Worm (Caenorhabditis elegans): Measurements from ENCODE around the gene hda-5.
A peak's percentile ranks its signal among the peaks of the same experiment; 100 is the strongest.

hda-5 gene

DNA sequence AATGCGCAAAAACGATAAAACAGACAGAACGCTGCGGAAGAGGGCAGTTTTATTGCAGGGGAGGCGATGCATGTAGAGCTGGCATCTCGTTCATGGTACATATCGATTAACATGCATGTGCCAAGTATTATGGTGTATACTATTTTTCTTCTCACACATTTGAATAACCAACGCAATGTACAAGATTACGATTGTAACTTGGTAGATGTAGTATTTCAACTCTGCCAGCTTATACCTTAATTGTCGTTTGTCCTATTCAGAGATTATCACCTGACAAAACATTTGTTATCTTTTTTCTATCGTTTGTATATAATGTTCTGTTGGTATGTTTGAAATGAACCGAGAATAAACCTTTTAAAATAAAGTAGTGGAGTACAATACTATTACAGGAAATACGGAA is 31.1 kb downstream of the hda-5 start, which contains the start of gene pes-5:
Gene pes-5, minus strand, starts transcription at position 101 of the 400 bp plus-strand sequence.
- no peak for TF ChIP-seq nhr-43 (tag; optimal IDR thresholded peaks at IDR 0.05; ENCODE audit: poor library complexity, severe bottlenecking)

DNA sequence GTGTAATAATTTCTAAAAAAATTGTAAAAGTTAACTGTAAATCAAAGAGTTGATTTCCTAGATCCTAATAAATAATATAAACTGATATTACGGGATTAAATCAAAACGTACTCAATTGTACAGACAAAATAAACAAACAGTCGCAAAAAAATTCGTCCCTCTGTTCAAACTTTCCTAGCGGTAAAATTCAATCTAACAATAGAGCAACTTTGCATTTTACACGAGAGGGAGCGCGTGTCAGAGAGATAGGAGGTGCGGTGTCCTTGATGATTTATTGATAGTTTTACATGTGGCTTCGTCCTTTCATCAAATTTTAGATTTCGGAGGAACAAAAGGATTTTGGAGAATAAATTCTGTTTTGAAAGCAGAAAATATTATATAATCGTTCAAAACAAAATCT is 31.8 kb downstream of the hda-5 start:
- TF ChIP-seq elt-2 (tag; optimal IDR thresholded peaks at IDR 0.05) (peak; percentile 13), nhr-23 (tag; optimal IDR thresholded peaks at IDR 0.05) (peak; percentile 4), sea-2 (GFP tag; optimal IDR thresholded peaks at IDR 0.05) (no peak), nfya-1 (tag; optimal IDR thresholded peaks at IDR 0.05; ENCODE audit: insufficient read depth) (no peak), snpc-4 (tag; optimal IDR thresholded peaks at IDR 0.05) (peak; percentile 33), lin-15B (tag; optimal IDR thresholded peaks at IDR 0.05) (peak; percentile 15), pha-4 (tag; optimal IDR thresholded peaks at IDR 0.05) (peak; percentile 79), ceh-82 (tag; optimal IDR thresholded peaks at IDR 0.05) (no peak), ceh-16 (tag; optimal IDR thresholded peaks at IDR 0.05) (no peak), lsy-12 (tag; optimal IDR thresholded peaks at IDR 0.05) (no peak), daf-12 (tag; optimal IDR thresholded peaks at IDR 0.05) (no peak), nhr-25 (tag; optimal IDR thresholded peaks at IDR 0.05) (peak; percentile 7)

ce11 chrII:11832475-11832874 is 33.6 kb downstream of the hda-5 start, which contains the start of gene clec-144:
TSS of gene clec-144 (minus strand) at chrII:11832575.
- TF ChIP-seq lsy-12 (tag; optimal IDR thresholded peaks at IDR 0.05) (no peak), ceh-9 (tag; optimal IDR thresholded peaks at IDR 0.05) (no peak), elt-2 (tag; optimal IDR thresholded peaks at IDR 0.05) (no peak), R02D3.7 (tag; optimal IDR thresholded peaks at IDR 0.05) (no peak), nhr-25 (tag; optimal IDR thresholded peaks at IDR 0.05) (no peak), jun-1 (tag; optimal IDR thresholded peaks at IDR 0.05) (no peak), nfya-1 (tag; optimal IDR thresholded peaks at IDR 0.05; ENCODE audit: insufficient read depth) (no peak), egl-5 (tag; optimal IDR thresholded peaks at IDR 0.05) (no peak), elt-1 (tag; optimal IDR thresholded peaks at IDR 0.05) (no peak)

DNA sequence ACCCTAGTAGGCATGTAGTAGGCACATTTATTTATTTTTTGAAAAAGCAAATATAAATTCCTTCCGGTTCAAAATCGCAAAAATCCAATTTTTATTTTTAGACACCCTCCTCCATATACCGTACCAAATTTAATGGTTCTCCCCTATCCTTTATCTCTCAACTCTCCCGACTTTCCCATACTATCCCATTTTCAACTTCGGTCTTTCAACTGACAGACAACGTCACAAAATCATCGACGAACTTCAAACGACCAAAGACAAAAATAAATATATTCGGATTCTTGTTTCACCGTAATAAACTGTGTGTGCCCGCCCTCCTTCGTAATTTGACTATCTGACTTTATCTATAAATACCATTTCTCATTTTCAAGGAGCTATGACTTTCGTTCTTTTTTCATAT is 36.4 kb downstream of the hda-5 start, which contains the start of gene T27D12.6:
Gene T27D12.6, plus strand, starts transcription at position 301 of the 400 bp plus-strand sequence.
- TF ChIP-seq nhr-12 (tag; optimal IDR thresholded peaks at IDR 0.05) (no peak), lin-15B (tag; optimal IDR thresholded peaks at IDR 0.05) (no peak), R02D3.7 (tag; optimal IDR thresholded peaks at IDR 0.05) (no peak), nhr-43 (tag; optimal IDR thresholded peaks at IDR 0.05; ENCODE audit: poor library complexity, severe bottlenecking) (no peak), jun-1 (tag; optimal IDR thresholded peaks at IDR 0.05) (no peak), unc-62 (GFP tag; optimal IDR thresholded peaks at IDR 0.05) (no peak), snpc-4 (tag; optimal IDR thresholded peaks at IDR 0.05) (no peak), egl-27 (tag; optimal IDR thresholded peaks at IDR 0.05) (no peak), nhr-23 (tag; optimal IDR thresholded peaks at IDR 0.05) (no peak), nhr-11 (tag; optimal IDR thresholded peaks at IDR 0.05) (no peak), fkh-2 (tag; optimal IDR thresholded peaks at IDR 0.05) (no peak), elt-3 (tag; optimal IDR thresholded peaks at IDR 0.05) (no peak), ceh-9 (tag; optimal IDR thresholded peaks at IDR 0.05) (no peak), ztf-11 (tag; optimal IDR thresholded peaks at IDR 0.05) (no peak), ZK546.5 (tag; optimal IDR thresholded peaks at IDR 0.05) (no peak), hmg-11 (tag; optimal IDR thresholded peaks at IDR 0.05) (no peak), nhr-28 (tag; optimal IDR thresholded peaks at IDR 0.05) (no peak)

DNA sequence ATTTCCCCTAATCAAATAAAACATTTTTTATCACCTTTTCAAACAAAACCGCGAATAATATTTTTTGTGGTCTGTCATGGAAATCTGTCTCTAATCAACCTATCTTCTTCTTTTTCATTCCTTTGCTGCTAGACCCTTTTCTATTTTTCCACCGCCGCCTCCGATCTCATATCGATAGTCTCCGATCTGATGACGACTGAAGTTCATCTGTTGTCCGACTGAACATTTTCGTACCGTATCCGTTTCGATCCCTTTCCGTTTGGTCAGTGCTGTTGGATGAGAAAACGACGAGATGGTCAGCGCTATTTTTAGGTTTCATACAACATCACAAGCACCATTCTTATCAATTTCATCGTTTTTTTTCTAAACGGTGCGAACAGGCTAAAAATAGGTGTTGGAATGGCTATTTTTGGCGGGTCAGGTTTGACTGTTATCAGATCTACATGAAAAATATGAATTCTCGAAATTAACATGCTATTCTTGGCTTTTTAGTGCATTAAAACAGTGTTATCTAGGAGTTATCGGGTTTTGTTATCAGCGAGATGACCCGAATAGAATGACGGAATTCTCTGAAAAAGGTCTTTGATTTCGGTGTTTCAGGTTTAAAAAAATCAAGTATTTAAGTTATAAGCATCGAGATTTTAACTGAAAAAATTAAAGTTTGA is 37.8 kb downstream of the hda-5 start:
- TF ChIP-seq fos-1 (tag; optimal IDR thresholded peaks at IDR 0.05) (no peak), elt-1 (tag; optimal IDR thresholded peaks at IDR 0.05) (no peak), fkh-2 (tag; optimal IDR thresholded peaks at IDR 0.05) (no peak), egl-5 (tag; optimal IDR thresholded peaks at IDR 0.05) (no peak), jun-1 (tag; optimal IDR thresholded peaks at IDR 0.05) (no peak), nhr-77 (tag; optimal IDR thresholded peaks at IDR 0.05) (no peak), pqm-1 (tag; optimal IDR thresholded peaks at IDR 0.05) (peak; percentile 1), mml-1 (tag; optimal IDR thresholded peaks at IDR 0.05) (no peak), nhr-25 (tag; optimal IDR thresholded peaks at IDR 0.05) (no peak), nhr-67 (tag; optimal IDR thresholded peaks at IDR 0.05) (no peak), hmg-11 (tag; optimal IDR thresholded peaks at IDR 0.05) (no peak), nhr-11 (tag; optimal IDR thresholded peaks at IDR 0.05) (no peak), ZK546.5 (tag; optimal IDR thresholded peaks at IDR 0.05) (no peak), elt-2 (tag; optimal IDR thresholded peaks at IDR 0.05) (peak; percentile 69), ztf-11 (tag; optimal IDR thresholded peaks at IDR 0.05) (no peak), sea-2 (GFP tag; optimal IDR thresholded peaks at IDR 0.05) (no peak), nhr-43 (tag; optimal IDR thresholded peaks at IDR 0.05; ENCODE audit: poor library complexity, severe bottlenecking) (peak; percentile 91), mdl-1 (tag; optimal IDR thresholded peaks at IDR 0.05) (no peak), lsy-12 (tag; optimal IDR thresholded peaks at IDR 0.05) (no peak), ceh-9 (tag; optimal IDR thresholded peaks at IDR 0.05) (no peak), ztf-4 (tag; optimal IDR thresholded peaks at IDR 0.05) (no peak), snpc-4 (tag; optimal IDR thresholded peaks at IDR 0.05) (no peak), ama-1 (optimal IDR thresholded peaks at IDR 0.05) (no peak), lin-39 (tag; optimal IDR thresholded peaks at IDR 0.05) (no peak), nhr-12 (tag; optimal IDR thresholded peaks at IDR 0.05) (no peak), daf-12 (tag; optimal IDR thresholded peaks at IDR 0.05) (no peak), nhr-76 (tag; optimal IDR thresholded peaks at IDR 0.05) (peak; percentile 37), ceh-16 (tag; optimal IDR thresholded peaks at IDR 0.05) (no peak), nhr-28 (tag; optimal IDR thresholded peaks at IDR 0.05) (no peak), nhr-237 (tag; optimal IDR thresholded peaks at IDR 0.05) (no peak), nfya-1 (tag; optimal IDR thresholded peaks at IDR 0.05; ENCODE audit: insufficient read depth) (no peak), lin-15B (tag; optimal IDR thresholded peaks at IDR 0.05) (no peak), ceh-28 (tag; optimal IDR thresholded peaks at IDR 0.05) (no peak)
